Fruit fly (Drosophila melanogaster) whole organism, prepupa: Measurements from ENCODE around the gene CG42245.

Experiments
- Blimp-1 ChIP-seq: fragments of 200-800 bp; sonication (Bioruptor generic); optimal IDR thresholded peaks from 3 replicates; lab custom pipeline; 2017; ENCODE audit warnings: missing biosample characterization, missing genetic modification characterization, mild to moderate bottlenecking, moderate library complexity, missing genetic modification reagents
- CG10631 ChIP-seq: fragments of 200-800 bp; sonication (Bioruptor generic); optimal IDR thresholded peaks from 2 replicates; lab custom pipeline; 2016; ENCODE audit warnings: missing biosample characterization, missing genetic modification characterization
- CG11762 ChIP-seq: fragments of 200-800 bp; sonication (Bioruptor generic); optimal IDR thresholded peaks from 3 replicates; lab custom pipeline; 2016; ENCODE audit warnings: missing biosample characterization, missing genetic modification characterization; ENCODE audit not compliant: insufficient read depth
- CG11902 ChIP-seq: fragments of 200-800 bp; sonication (Bioruptor generic); optimal IDR thresholded peaks from 3 replicates; lab custom pipeline; 2016; ENCODE audit warnings: missing biosample characterization, missing genetic modification characterization
- CG15336 ChIP-seq: fragments of 200-800 bp; sonication (Bioruptor generic); IDR thresholded peaks from 2 replicates; pipeline ENCODE4 v1.3.6; 2022; ENCODE audit warnings: missing biosample characterization, missing genetic modification characterization
- CG1621 ChIP-seq: fragments of 200-800 bp; sonication (Bioruptor generic); optimal IDR thresholded peaks from 3 replicates; lab custom pipeline; 2018; ENCODE audit warnings: missing biosample characterization, mild to moderate bottlenecking, missing genetic modification characterization
- CG16779 ChIP-seq: fragments of 200-800 bp; sonication (Bioruptor generic); optimal IDR thresholded peaks from 3 replicates; lab custom pipeline; 2017; ENCODE audit warnings: missing biosample characterization, mild to moderate bottlenecking, missing genetic modification characterization
- CG31627 ChIP-seq: fragments of 200-800 bp; sonication (Bioruptor generic); optimal IDR thresholded peaks from 3 replicates; lab custom pipeline; 2016; ENCODE audit warnings: missing biosample characterization, missing genetic modification characterization
- CG6163 ChIP-seq: fragments of 200-800 bp; sonication (Bioruptor generic); IDR thresholded peaks from 3 replicates; pipeline ENCODE4 v1.3.6; 2022; ENCODE audit warnings: missing biosample characterization, missing genetic modification characterization
- CG6276 ChIP-seq: fragments of 200-800 bp; sonication (Bioruptor generic); optimal IDR thresholded peaks from 2 replicates; lab custom pipeline; 2017; ENCODE audit warnings: missing biosample characterization, mild to moderate bottlenecking, missing genetic modification characterization
- CG6792 ChIP-seq: fragments of 200-800 bp; sonication (Bioruptor generic); optimal IDR thresholded peaks from 3 replicates; lab custom pipeline; 2016; ENCODE audit warnings: missing biosample characterization, missing genetic modification characterization
- CG6808 ChIP-seq: fragments of 200-800 bp; sonication (Bioruptor generic); optimal IDR thresholded peaks from 3 replicates; lab custom pipeline; 2017; ENCODE audit warnings: missing biosample characterization, missing genetic modification characterization, mild to moderate bottlenecking, moderate library complexity, missing genetic modification reagents
- CG8119 ChIP-seq: fragments of 200-800 bp; sonication (Bioruptor generic); IDR thresholded peaks from 3 replicates; pipeline ENCODE4 v1.3.6; 2022; ENCODE audit warnings: missing biosample characterization, missing genetic modification characterization
- CG9139 ChIP-seq: fragments of 200-800 bp; sonication (Bioruptor generic); optimal IDR thresholded peaks from 3 replicates; lab custom pipeline; 2017; ENCODE audit warnings: missing biosample characterization, mild to moderate bottlenecking, missing genetic modification characterization
- Eip75B ChIP-seq: fragments of 200-800 bp; sonication (Bioruptor generic); optimal IDR thresholded peaks from 3 replicates; lab custom pipeline; 2016; ENCODE audit warnings: missing biosample characterization, missing genetic modification characterization
- Eip93F ChIP-seq: fragments of 200-800 bp; sonication (Bioruptor generic); optimal IDR thresholded peaks from 2 replicates; lab custom pipeline; 2016; ENCODE audit warnings: missing biosample characterization, mild to moderate bottlenecking, missing genetic modification characterization
- Hr38 ChIP-seq: sonication (Bioruptor generic); optimal IDR thresholded peaks from 2 replicates; lab custom pipeline; 2016; ENCODE audit warnings: missing biosample characterization, missing genetic modification characterization
- Hr39 ChIP-seq: fragments of 200-800 bp; sonication (Bioruptor generic); optimal IDR thresholded peaks from 2 replicates; lab custom pipeline; 2016; ENCODE audit warnings: missing biosample characterization, missing genetic modification characterization
- Hr4 ChIP-seq: fragments of 200-800 bp; sonication (Bioruptor generic); optimal IDR thresholded peaks from 3 replicates; lab custom pipeline; 2016; ENCODE audit warnings: missing biosample characterization, missing genetic modification characterization
- Sox102F ChIP-seq: fragments of 200-800 bp; sonication (Bioruptor generic); optimal IDR thresholded peaks from 2 replicates; lab custom pipeline; 2016; ENCODE audit warnings: missing biosample characterization, mild to moderate bottlenecking, missing genetic modification characterization
- Sox14 ChIP-seq: fragments of 200-800 bp; sonication (Bioruptor generic); optimal IDR thresholded peaks from 3 replicates; lab custom pipeline; 2016; ENCODE audit warnings: missing biosample characterization, missing genetic modification characterization
- achi ChIP-seq: fragments of 200-800 bp; sonication (Bioruptor generic); optimal IDR thresholded peaks from 3 replicates; lab custom pipeline; 2016; ENCODE audit warnings: missing biosample characterization, missing genetic modification characterization
- cyc ChIP-seq: fragments of 200-800 bp; sonication (Bioruptor generic); optimal IDR thresholded peaks from 3 replicates; lab custom pipeline; 2016; ENCODE audit warnings: missing biosample characterization, missing genetic modification characterization
- dac ChIP-seq: fragments of 200-800 bp; sonication (Bioruptor generic); optimal IDR thresholded peaks from 2 replicates; lab custom pipeline; 2017; ENCODE audit warnings: missing biosample characterization, mild to moderate bottlenecking, missing genetic modification characterization
- eg ChIP-seq: fragments of 200-800 bp; sonication (Bioruptor generic); IDR thresholded peaks from 3 replicates; pipeline ENCODE4 v1.3.6; 2022; ENCODE audit warnings: missing biosample characterization, missing genetic modification characterization
- esn ChIP-seq: fragments of 200-800 bp; sonication (Bioruptor generic); optimal IDR thresholded peaks from 2 replicates; lab custom pipeline; 2016; ENCODE audit warnings: missing biosample characterization, mild to moderate bottlenecking, missing genetic modification characterization, moderate library complexity
- fd59A ChIP-seq: fragments of 200-800 bp; sonication (Bioruptor generic); optimal IDR thresholded peaks from 2 replicates; lab custom pipeline; 2017; ENCODE audit warnings: missing biosample characterization, mild to moderate bottlenecking, missing genetic modification characterization, missing genetic modification reagents
- fkh ChIP-seq: fragments of 200-800 bp; sonication (Bioruptor generic); optimal IDR thresholded peaks from 3 replicates; lab custom pipeline; 2017; ENCODE audit warnings: missing biosample characterization, mild to moderate bottlenecking, missing genetic modification characterization, moderate library complexity
- lz ChIP-seq: fragments of 200-800 bp; sonication (Bioruptor generic); optimal IDR thresholded peaks from 3 replicates; lab custom pipeline; 2016; ENCODE audit warnings: missing biosample characterization, missing genetic modification characterization
- net ChIP-seq: fragments of 200-800 bp; sonication (Bioruptor generic); optimal IDR thresholded peaks from 3 replicates; lab custom pipeline; 2016; ENCODE audit warnings: missing biosample characterization, missing genetic modification characterization
- pdm3 ChIP-seq: fragments of 200-800 bp; sonication (Bioruptor generic); optimal IDR thresholded peaks from 3 replicates; lab custom pipeline; 2016; ENCODE audit warnings: missing biosample characterization, missing genetic modification characterization
- salr ChIP-seq, 2 experiments: fragments of 200-800 bp; sonication (Bioruptor generic); optimal IDR thresholded peaks; 3 replicates each; lab custom pipeline; 2016 to 2018; ENCODE audit warnings: missing biosample characterization in 2 of 2, missing genetic modification characterization in 2 of 2, mild to moderate bottlenecking in 1 of 2
- ss ChIP-seq, 2 experiments: fragments of 200-800 bp; sonication (Bioruptor generic); optimal IDR thresholded peaks; 2 replicates in 1 of 2; 3 replicates in 1 of 2; lab custom pipeline; 2017 to 2018; ENCODE audit warnings: mild to moderate bottlenecking in 2 of 2, missing biosample characterization in 2 of 2, missing genetic modification characterization in 2 of 2, moderate library complexity in 1 of 2
- topi ChIP-seq: fragments of 200-800 bp; sonication (Bioruptor generic); optimal IDR thresholded peaks from 3 replicates; lab custom pipeline; 2016; ENCODE audit warnings: missing biosample characterization, missing genetic modification characterization
- vri ChIP-seq: fragments of 200-800 bp; sonication (Bioruptor generic); optimal IDR thresholded peaks from 3 replicates; lab custom pipeline; 2016; ENCODE audit warnings: missing biosample characterization, mild to moderate bottlenecking, missing genetic modification characterization

Gene CG42245

DNA sequence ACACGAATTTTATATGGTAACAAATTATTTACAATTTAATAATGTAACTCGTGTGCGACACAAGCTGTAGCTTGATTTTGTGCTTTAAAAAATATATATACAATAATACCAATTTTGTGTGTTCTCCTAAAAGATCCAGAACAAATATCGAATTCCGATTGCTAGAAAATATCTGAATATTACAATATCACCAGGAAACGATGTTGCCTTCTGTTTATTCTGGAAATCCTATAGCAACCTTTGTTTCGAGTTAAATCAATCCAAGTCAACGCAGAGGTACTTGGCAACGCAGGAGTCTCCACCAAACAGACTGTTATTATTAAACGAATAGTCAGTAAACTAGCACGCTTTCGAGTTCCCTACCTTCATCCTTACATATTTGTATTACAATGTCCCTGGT is 36.0 kb upstream of the CG42245 start, which contains the start of gene CG16984:
CG16984 (plus strand) TSS at position 301 of the 400 bp plus-strand sequence.
- TF ChIP-seq Blimp-1 (GFP tag; lab: Kevin White, UChicago) (no peak), CG6808 (no peak), achi (GFP tag; lab: Kevin White, UChicago) (no peak), CG10631 (GFP tag; lab: Kevin White, UChicago) (no peak), CG11902 (GFP tag; lab: Kevin White, UChicago) (no peak), CG1621 (tag; lab: Kevin White, UChicago) (no peak), CG16779 (tag; lab: Kevin White, UChicago) (no peak), Hr39 (GFP tag; lab: Kevin White, UChicago) (no peak), topi (GFP tag; lab: Kevin White, UChicago) (no peak), CG9139 (no peak), net (no peak), Eip75B (no peak), ss (GFP tag; optimal IDR thresholded peaks at IDR 0.05; lab: Kevin White, UChicago) (no peak), eg (GFP tag; lab: Robert Waterston, UW) (no peak), Sox102F (GFP tag; lab: Kevin White, UChicago) (no peak)

DNA sequence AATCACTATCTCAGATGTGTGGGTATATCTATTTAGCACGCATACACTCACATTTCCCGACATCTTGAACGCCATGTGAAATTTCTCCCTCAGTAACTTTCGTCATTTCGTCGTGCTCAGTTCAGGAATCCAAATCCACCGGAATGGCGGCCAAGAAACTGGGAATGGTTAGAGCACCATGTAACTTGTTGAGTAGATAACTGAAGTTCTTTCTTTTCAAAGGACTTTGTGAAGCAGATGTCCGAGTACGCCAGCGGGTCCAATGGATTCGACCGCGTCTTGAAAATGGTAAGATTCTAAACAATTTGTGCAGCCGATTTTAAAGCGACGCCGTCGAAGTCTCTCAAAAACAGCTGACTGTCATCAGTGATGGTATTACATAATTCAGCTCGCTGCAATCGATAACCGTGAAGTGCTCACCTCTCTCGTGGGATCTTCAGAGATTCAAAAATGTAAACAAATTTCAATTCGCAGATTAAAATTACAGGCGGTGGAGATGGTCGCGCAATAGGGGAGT is 32.2 kb upstream of the CG42245 start, which contains the start of the genes CG16985 and CG12182:
CG16985 (plus strand) TSS at position 84 of the 517 bp plus-strand sequence.
CG12182 (minus strand) TSS at position 366 of the 517 bp plus-strand sequence.
- TF ChIP-seq fd59A (GFP tag; lab: Kevin White, UChicago) (no peak), CG6792 (GFP tag; lab: Kevin White, UChicago) (no peak), pdm3 (GFP tag; lab: Kevin White, UChicago) (no peak), CG16779 (tag; lab: Kevin White, UChicago) (peak; percentile 33), CG15336 (no peak), Sox102F (GFP tag; lab: Kevin White, UChicago) (no peak), Sox14 (GFP tag; lab: Kevin White, UChicago) (no peak), esn (GFP tag; lab: Kevin White, UChicago) (peak; percentile 4), CG6163 (GFP tag; lab: Robert Waterston, UW) (0 out of 3 replicates have a peak, but pooled peaks have one; percentile 26), fkh (GFP tag; lab: Kevin White, UChicago) (peak; percentile 13), Hr4 (GFP tag; lab: Kevin White, UChicago) (no peak), CG8119 (GFP tag; lab: Robert Waterston, UW) (no peak), Hr39 (GFP tag; lab: Kevin White, UChicago) (peak; percentile 13), lz (no peak), CG6808 (no peak), ss (GFP tag; optimal IDR thresholded peaks at IDR 0.05; lab: Kevin White, UChicago) (no peak), CG1621 (tag; lab: Kevin White, UChicago) (no peak), dac (GFP tag; lab: Kevin White, UChicago) (no peak), net (no peak), CG11762 (no peak), CG6276 (GFP tag; lab: Kevin White, UChicago) (no peak), Hr38 (GFP tag; lab: Kevin White, UChicago) (no peak), salr (GFP tag; optimal IDR thresholded peaks at IDR 0.05; lab: Kevin White, UChicago) (no peak), Eip93F (GFP tag; lab: Kevin White, UChicago) (no peak), Blimp-1 (GFP tag; lab: Kevin White, UChicago) (no peak), vri (peak; percentile 98), achi (GFP tag; lab: Kevin White, UChicago) (peak; percentile 51), CG31627 (no peak)
- TF ChIP-seq, all 60 proteins: peak for 7

DNA sequence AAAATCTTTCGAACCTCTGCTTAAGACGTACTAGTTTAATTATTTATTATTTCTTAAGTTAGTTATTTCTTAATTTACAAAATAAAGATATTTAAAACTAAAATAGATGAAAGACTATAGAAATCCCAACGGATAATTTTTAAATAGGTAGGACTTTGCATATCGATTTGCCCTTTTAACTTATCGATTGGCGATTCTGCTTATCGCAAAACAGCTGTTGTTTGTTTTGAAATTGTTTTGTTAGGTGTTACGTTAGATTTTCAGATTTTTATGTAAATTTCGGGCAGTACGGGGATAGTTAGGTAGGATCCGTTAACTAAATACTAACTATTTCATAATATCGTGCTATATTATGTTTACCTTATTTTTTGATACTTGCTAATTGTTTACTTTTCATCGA is 31.4 kb upstream of the CG42245 start, which contains the start of gene CG16986:
CG16986 (plus strand) TSS at position 188 of the 400 bp plus-strand sequence.
- TF ChIP-seq cyc (GFP tag; lab: Kevin White, UChicago) = no peak
- TF ChIP-seq, all 60 proteins: peak for 0
